Worm (Caenorhabditis elegans) whole organism, mixed stage, embryonic: ENCODE measurements around the gene fkh-3.

Experiments
- M03D4.4 ChIP-seq: sonication (generic microtip); optimal IDR thresholded peaks from 2 replicates; lab custom pipeline; 2017; ENCODE audit warnings: mild to moderate bottlenecking, missing genetic modification characterization, missing compliant biosample characterization
- bed-3 ChIP-seq: fragments of 200-800 bp; sonication (Bioruptor generic); optimal IDR thresholded peaks from 3 replicates; lab custom pipeline; 2018; ENCODE audit warnings: mild to moderate bottlenecking, missing genetic modification characterization, moderate library complexity, missing compliant biosample characterization
- blmp-1 ChIP-seq: fragments of 150-350 bp; optimal IDR thresholded peaks from 2 replicates; lab custom pipeline; 2014; ENCODE audit warnings: missing biosample characterization, missing genetic modification characterization
- ceh-39 ChIP-seq: fragments of 150-350 bp; optimal IDR thresholded peaks from 2 replicates; lab custom pipeline; 2014; ENCODE audit warnings: missing biosample characterization, missing genetic modification characterization
- ceh-43 ChIP-seq: fragments of 200-800 bp; sonication (Bioruptor generic); optimal IDR thresholded peaks from 2 replicates; lab custom pipeline; 2018; ENCODE audit warnings: mild to moderate bottlenecking, missing genetic modification characterization, moderate library complexity, missing compliant biosample characterization
- ceh-83 ChIP-seq: fragments of 200-800 bp; sonication (Bioruptor generic); optimal IDR thresholded peaks from 2 replicates; lab custom pipeline; 2018; ENCODE audit warnings: mild to moderate bottlenecking, missing genetic modification characterization, missing compliant biosample characterization
- ces-1 ChIP-seq: fragments of 150-350 bp; optimal IDR thresholded peaks from 2 replicates; lab custom pipeline; 2014; ENCODE audit warnings: missing biosample characterization, missing genetic modification reagents, missing genetic modification characterization
- cnd-1 ChIP-seq: fragments of 200-800 bp; sonication (Bioruptor generic); optimal IDR thresholded peaks from 2 replicates; lab custom pipeline; 2018; ENCODE audit warnings: mild to moderate bottlenecking, missing genetic modification characterization, missing compliant biosample characterization
- drap-1 ChIP-seq: fragments of 200-800 bp; sonication (Bioruptor generic); optimal IDR thresholded peaks from 3 replicates; lab custom pipeline; 2018; ENCODE audit warnings: mild to moderate bottlenecking, missing genetic modification characterization, missing compliant biosample characterization
- elt-1 ChIP-seq: sonication (generic microtip); optimal IDR thresholded peaks from 2 replicates; lab custom pipeline; 2017; ENCODE audit warnings: missing genetic modification characterization, mild to moderate bottlenecking, missing compliant biosample characterization, antibody characterized with exemption, moderate library complexity, borderline replicate concordance; ENCODE audit not compliant: insufficient read depth
- elt-3 ChIP-seq: fragments of 150-350 bp; optimal IDR thresholded peaks from 2 replicates; lab custom pipeline; 2014; ENCODE audit warnings: missing biosample characterization, missing genetic modification characterization
- ham-2 ChIP-seq: fragments of 200-800 bp; sonication (Bioruptor generic); optimal IDR thresholded peaks from 2 replicates; lab custom pipeline; 2018; ENCODE audit warnings: mild to moderate bottlenecking, missing genetic modification characterization, missing compliant biosample characterization
- hlh-1 ChIP-seq: fragments of 150-350 bp; optimal IDR thresholded peaks from 2 replicates; lab custom pipeline; 2014; ENCODE audit warnings: missing biosample characterization, missing genetic modification reagents, missing genetic modification characterization
- lin-13 ChIP-seq: fragments of 150-350 bp; optimal IDR thresholded peaks from 2 replicates; lab custom pipeline; 2014; ENCODE audit warnings: missing biosample characterization, missing genetic modification characterization
- lsy-2 ChIP-seq: fragments of 150-350 bp; optimal IDR thresholded peaks from 2 replicates; lab custom pipeline; 2014; ENCODE audit warnings: missing biosample characterization, missing genetic modification characterization
- mab-5 ChIP-seq: fragments of 150-350 bp; optimal IDR thresholded peaks from 2 replicates; lab custom pipeline; 2014; ENCODE audit warnings: missing biosample characterization, missing genetic modification characterization
- mep-1 ChIP-seq: fragments of 150-350 bp; optimal IDR thresholded peaks from 2 replicates; lab custom pipeline; 2017; ENCODE audit warnings: missing biosample characterization, missing genetic modification reagents, missing genetic modification characterization, inconsistent platforms
- mls-2 ChIP-seq: sonication (generic microtip); optimal IDR thresholded peaks from 2 replicates; lab custom pipeline; 2016; ENCODE audit warnings: mild to moderate bottlenecking, missing genetic modification characterization, moderate library complexity, missing compliant biosample characterization
- nhr-12 ChIP-seq: fragments of 150-350 bp; optimal IDR thresholded peaks from 2 replicates; lab custom pipeline; 2014; ENCODE audit warnings: missing biosample characterization, missing genetic modification characterization
- nhr-2 ChIP-seq: fragments of 150-350 bp; optimal IDR thresholded peaks from 2 replicates; lab custom pipeline; 2014; ENCODE audit warnings: missing biosample characterization, missing genetic modification characterization
- nhr-237 ChIP-seq: fragments of 150-350 bp; optimal IDR thresholded peaks from 2 replicates; lab custom pipeline; 2014; ENCODE audit warnings: missing biosample characterization, missing genetic modification characterization
- nhr-28 ChIP-seq: fragments of 150-350 bp; optimal IDR thresholded peaks from 2 replicates; lab custom pipeline; 2014; ENCODE audit warnings: missing biosample characterization, missing genetic modification characterization
- nhr-76 ChIP-seq: sonication (generic microtip); optimal IDR thresholded peaks from 2 replicates; lab custom pipeline; 2017; ENCODE audit warnings: missing biosample characterization, missing genetic modification characterization
- pha-4 ChIP-seq: fragments of 150-350 bp; optimal IDR thresholded peaks from 2 replicates; lab custom pipeline; 2018; ENCODE audit warnings: missing biosample characterization, missing genetic modification reagents, missing genetic modification characterization
- sem-2 ChIP-seq: fragments of 200-800 bp; sonication (Bioruptor generic); optimal IDR thresholded peaks from 2 replicates; lab custom pipeline; 2018; ENCODE audit warnings: mild to moderate bottlenecking, missing genetic modification characterization, missing compliant biosample characterization
- sptf-1 ChIP-seq: sonication (generic microtip); optimal IDR thresholded peaks from 2 replicates; lab custom pipeline; 2017; ENCODE audit warnings: mild to moderate bottlenecking, missing genetic modification characterization, moderate library complexity, missing compliant biosample characterization
- tbx-8 ChIP-seq: fragments of 200-800 bp; sonication (Bioruptor generic); optimal IDR thresholded peaks from 2 replicates; lab custom pipeline; 2018; ENCODE audit warnings: mild to moderate bottlenecking, missing genetic modification characterization, moderate library complexity, missing compliant biosample characterization
- unc-120 ChIP-seq: sonication (generic microtip); optimal IDR thresholded peaks from 2 replicates; lab custom pipeline; 2017; ENCODE audit warnings: missing genetic modification characterization, missing compliant biosample characterization; ENCODE audit not compliant: poor library complexity, severe bottlenecking
- unc-39 ChIP-seq: fragments of 150-350 bp; optimal IDR thresholded peaks from 2 replicates; lab custom pipeline; 2014; ENCODE audit warnings: missing biosample characterization, missing genetic modification characterization
- unc-62 ChIP-seq: fragments of 150-350 bp; optimal IDR thresholded peaks from 2 replicates; lab custom pipeline; 2014; ENCODE audit warnings: missing biosample characterization, missing genetic modification reagents, missing genetic modification characterization
- zip-8 ChIP-seq: fragments of 150-350 bp; optimal IDR thresholded peaks from 2 replicates; lab custom pipeline; 2014; ENCODE audit warnings: missing biosample characterization, missing genetic modification characterization
- ztf-11 ChIP-seq: fragments of 150-350 bp; optimal IDR thresholded peaks from 2 replicates; lab custom pipeline; 2014; ENCODE audit warnings: missing biosample characterization, missing genetic modification characterization

The fkh-3 gene

DNA sequence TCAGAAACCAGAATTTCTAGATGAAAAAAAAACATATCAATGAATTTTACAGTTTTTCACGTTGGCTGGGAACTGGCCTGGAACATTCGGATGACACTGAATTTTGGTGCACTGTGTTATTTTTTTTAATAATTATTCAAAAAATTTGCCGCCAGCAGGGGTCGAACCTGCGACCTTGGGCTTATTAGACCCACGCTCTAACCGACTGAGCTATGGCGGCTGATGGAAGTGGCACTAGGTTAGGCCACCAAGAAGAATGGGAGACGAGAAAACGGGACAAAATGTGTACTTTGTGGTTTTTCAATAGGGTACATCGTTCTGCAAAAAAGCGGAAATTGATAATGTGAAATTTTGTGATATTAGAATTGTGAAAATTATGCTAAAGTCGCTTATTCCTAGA, 8.3 kb downstream of the fkh-3 start:
- TF ChIP-seq hlh-1 (tag; lab: Kevin White, UChicago) (peak; percentile 6), drap-1 (GFP tag; lab: Kevin White, UChicago) (peak; percentile 66), ham-2 (peak; percentile 45), ceh-43 (GFP tag; lab: Kevin White, UChicago) (peak; percentile 5), mls-2 (tag; lab: Kevin White, UChicago) (peak; percentile 55), sem-2 (peak; percentile 49), nhr-2 (tag; lab: Kevin White, UChicago) (no peak), cnd-1 (tag; lab: Kevin White, UChicago) (peak; percentile 66), mab-5 (tag; lab: Kevin White, UChicago) (no peak), M03D4.4 (tag; lab: Kevin White, UChicago) (peak; percentile 63), lsy-2 (no peak), pha-4 (tag; lab: Kevin White, UChicago) (no peak), bed-3 (GFP tag; lab: Kevin White, UChicago) (peak; percentile 32), ceh-83 (GFP tag; lab: Kevin White, UChicago) (no peak), sptf-1 (tag; lab: Kevin White, UChicago) (peak; percentile 79), unc-120 (tag; lab: Kevin White, UChicago) (peak; percentile 46), nhr-237 (tag; lab: Kevin White, UChicago) (no peak)

DNA sequence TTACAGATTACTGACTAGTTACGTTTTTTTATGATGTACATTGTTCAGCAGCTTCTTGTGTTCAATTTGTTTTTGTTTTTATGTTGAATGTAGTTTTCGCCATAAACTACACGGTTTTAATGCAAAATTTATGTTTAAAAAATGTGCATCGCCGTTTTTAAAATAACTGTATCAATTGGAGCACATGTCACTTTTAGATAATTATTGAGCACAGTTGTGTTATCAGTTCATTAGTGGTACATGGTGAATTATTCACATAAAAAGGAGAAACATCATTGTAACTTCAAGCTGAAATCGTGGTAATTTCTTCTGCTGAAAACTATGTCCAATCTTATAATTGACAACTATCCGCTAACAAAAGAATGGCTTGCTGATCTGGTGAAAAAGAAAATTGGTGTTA, 10.9 kb downstream of the fkh-3 start:
- no peak for TF ChIP-seq nhr-76 (tag; lab: Kevin White, UChicago)
- no peak for TF ChIP-seq ces-1 (GFP tag; lab: Kevin White, UChicago)
- no peak for TF ChIP-seq ham-2
- no peak for TF ChIP-seq mep-1 (tag; lab: Kevin White, UChicago)
- no peak for TF ChIP-seq unc-39
- no peak for TF ChIP-seq pha-4 (tag; lab: Kevin White, UChicago)
- no peak for TF ChIP-seq ztf-11 (tag; lab: Kevin White, UChicago)
- TF ChIP-seq drap-1 (GFP tag; lab: Kevin White, UChicago) = no peak

DNA sequence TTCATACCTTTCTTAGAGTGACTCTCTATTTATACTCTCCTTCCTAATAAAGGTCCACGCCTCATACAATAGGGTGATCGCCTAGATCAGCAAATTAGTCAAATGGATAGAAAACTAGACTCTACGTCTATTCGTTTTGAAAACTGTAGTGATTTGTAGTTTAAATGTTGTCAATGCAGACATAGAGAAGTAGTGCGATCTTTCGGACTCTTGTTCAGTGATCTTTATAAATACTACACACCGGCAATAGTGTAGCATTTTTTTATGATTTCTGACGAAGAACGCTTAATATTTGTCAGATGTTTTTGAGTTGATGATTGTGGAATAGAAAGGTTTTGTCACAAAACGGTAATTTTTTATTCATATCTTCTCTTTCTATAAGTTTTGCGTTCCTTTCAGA, 11.9 kb downstream of the fkh-3 start:
- TF ChIP-seq nhr-2 (tag; lab: Kevin White, UChicago) = no peak
- no peak for TF ChIP-seq ham-2
- no peak for TF ChIP-seq hlh-1 (tag; lab: Kevin White, UChicago)
- TF ChIP-seq nhr-76 (tag; lab: Kevin White, UChicago) = no peak
- no peak for TF ChIP-seq lsy-2
- no peak for TF ChIP-seq nhr-12 (tag; lab: Kevin White, UChicago)
- no peak for TF ChIP-seq nhr-28
- no peak for TF ChIP-seq elt-3
- TF ChIP-seq pha-4 (tag; lab: Kevin White, UChicago) = no peak
- TF ChIP-seq ces-1 (GFP tag; lab: Kevin White, UChicago) = no peak
- no peak for TF ChIP-seq lin-13 (tag; lab: Kevin White, UChicago)
- TF ChIP-seq, all 35 proteins: peak for 0

DNA sequence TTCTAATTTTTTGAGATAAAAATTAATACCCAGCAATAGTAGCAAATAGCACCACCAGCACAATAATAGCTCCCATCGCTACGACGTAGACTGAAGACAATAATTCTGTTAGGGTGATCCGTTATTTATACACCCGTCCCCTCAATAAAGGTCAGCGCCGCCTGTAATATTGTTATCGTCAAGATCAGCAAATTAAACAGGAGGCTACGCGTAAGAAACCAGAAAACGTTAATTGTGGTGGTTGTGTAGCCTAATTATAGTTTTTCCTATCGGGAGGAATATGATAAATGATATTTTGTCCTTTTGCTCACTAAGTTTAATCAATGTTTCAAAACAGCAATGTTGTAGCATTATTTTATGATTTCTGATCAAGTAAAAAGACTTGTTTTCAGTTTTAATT, 13.7 kb downstream of the fkh-3 start, which contains the start of the genes cyp-13B1 and C29F7.1:
Gene cyp-13B1 (minus strand): TSS at position 101 of the 400 bp plus-strand sequence.
Gene C29F7.1 (plus strand): TSS at position 394 of the 400 bp plus-strand sequence.
- no peak for TF ChIP-seq hlh-1 (tag; lab: Kevin White, UChicago)
- TF ChIP-seq unc-39 = no peak
- TF ChIP-seq sem-2 = no peak
- no peak for TF ChIP-seq unc-120 (tag; lab: Kevin White, UChicago)
- no peak for TF ChIP-seq ham-2
- TF ChIP-seq nhr-76 (tag; lab: Kevin White, UChicago) = no peak
- no peak for TF ChIP-seq unc-62 (GFP tag; lab: Kevin White, UChicago)
- no peak for TF ChIP-seq elt-3
- TF ChIP-seq mep-1 (tag; lab: Kevin White, UChicago) = no peak
- TF ChIP-seq ces-1 (GFP tag; lab: Kevin White, UChicago) = no peak
- no peak for TF ChIP-seq lin-13 (tag; lab: Kevin White, UChicago)
- TF ChIP-seq bed-3 (GFP tag; lab: Kevin White, UChicago) = no peak
- TF ChIP-seq nhr-2 (tag; lab: Kevin White, UChicago) = no peak
- TF ChIP-seq nhr-28 = no peak
- TF ChIP-seq nhr-237 (tag; lab: Kevin White, UChicago) = no peak
- TF ChIP-seq blmp-1 (tag; lab: Kevin White, UChicago) = no peak
- no peak for TF ChIP-seq cnd-1 (tag; lab: Kevin White, UChicago)
- no peak for TF ChIP-seq ceh-39 (tag; lab: Kevin White, UChicago)
- TF ChIP-seq, all 35 proteins: peak for 0

DNA sequence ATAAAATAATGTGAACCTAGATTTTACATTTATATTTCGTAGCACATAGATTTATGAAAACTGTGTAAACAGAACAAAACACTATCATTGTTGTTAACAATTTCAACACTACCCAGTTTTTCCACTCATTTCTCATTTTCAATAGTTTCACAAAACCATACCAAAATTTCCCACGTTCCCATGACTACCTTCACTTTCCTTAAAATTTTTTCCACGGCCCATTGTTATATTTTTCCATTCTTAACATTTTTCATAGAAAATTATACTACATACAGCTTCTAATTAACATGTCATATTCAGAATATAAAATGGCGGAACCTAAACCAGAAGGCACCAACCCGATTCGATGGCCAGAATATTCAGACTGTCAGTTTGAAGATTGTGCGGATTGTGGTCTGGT, 21.5 kb downstream of the fkh-3 start, which contains the start of gene F02C12.1:
Gene F02C12.1 (plus strand): TSS at position 301 of the 400 bp plus-strand sequence.
- no peak for TF ChIP-seq tbx-8 (GFP tag; lab: Kevin White, UChicago)
- no peak for TF ChIP-seq ceh-83 (GFP tag; lab: Kevin White, UChicago)
- no peak for TF ChIP-seq zip-8 (tag; lab: Kevin White, UChicago)
- no peak for TF ChIP-seq mls-2 (tag; lab: Kevin White, UChicago)
- no peak for TF ChIP-seq mab-5 (tag; lab: Kevin White, UChicago)
- no peak for TF ChIP-seq hlh-1 (tag; lab: Kevin White, UChicago)
- TF ChIP-seq lsy-2 = no peak
- no peak for TF ChIP-seq nhr-28
- TF ChIP-seq nhr-12 (tag; lab: Kevin White, UChicago) = no peak
- TF ChIP-seq pha-4 (tag; lab: Kevin White, UChicago) = no peak
- no peak for TF ChIP-seq ceh-39 (tag; lab: Kevin White, UChicago)
- TF ChIP-seq sptf-1 (tag; lab: Kevin White, UChicago) = no peak
- TF ChIP-seq sem-2 = no peak
- no peak for TF ChIP-seq elt-1
- no peak for TF ChIP-seq drap-1 (GFP tag; lab: Kevin White, UChicago)
- TF ChIP-seq blmp-1 (tag; lab: Kevin White, UChicago) = no peak
- TF ChIP-seq ces-1 (GFP tag; lab: Kevin White, UChicago) = no peak
- TF ChIP-seq M03D4.4 (tag; lab: Kevin White, UChicago) = no peak
- TF ChIP-seq nhr-2 (tag; lab: Kevin White, UChicago) = no peak
- TF ChIP-seq, all 35 proteins: peak for 0
